Worm (Caenorhabditis elegans) whole organism, late embryonic: ENCODE measurements around the gene pqn-48.
A peak's percentile ranks its signal among the peaks of the same experiment; 100 is the strongest.

Experiments used
- C08G9.2 ChIP-seq: sonication (generic microtip); optimal IDR thresholded peaks from 2 replicates; lab custom pipeline; 2016; ENCODE audit warnings: mild to moderate bottlenecking, missing genetic modification characterization, moderate library complexity, missing compliant biosample characterization
- K09A11.1 ChIP-seq: sonication (generic microtip); optimal IDR thresholded peaks from 2 replicates; lab custom pipeline; 2017; ENCODE audit warnings: antibody characterized with exemption, mild to moderate bottlenecking, missing genetic modification characterization, missing compliant biosample characterization; ENCODE audit not compliant: insufficient read depth
- T23F11.4 ChIP-seq: fragments of 200-800 bp; sonication (Bioruptor generic); optimal IDR thresholded peaks from 2 replicates; lab custom pipeline; 2018; ENCODE audit warnings: mild to moderate bottlenecking, missing genetic modification characterization, missing compliant biosample characterization
- Y22D7AL.16 ChIP-seq: sonication (generic microtip); optimal IDR thresholded peaks from 2 replicates; lab custom pipeline; 2016; ENCODE audit warnings: missing genetic modification characterization, missing compliant biosample characterization
- ahr-1 ChIP-seq: sonication (generic microtip); optimal IDR thresholded peaks from 2 replicates; lab custom pipeline; 2016; ENCODE audit warnings: missing genetic modification characterization, missing compliant biosample characterization
- ama-1 ChIP-seq: fragments of 150-350 bp; optimal IDR thresholded peaks from 2 replicates; lab custom pipeline; 2014
- ceh-14 ChIP-seq: sonication (generic microtip); optimal IDR thresholded peaks from 2 replicates; lab custom pipeline; 2016; ENCODE audit warnings: missing genotype, missing genetic modification characterization, missing compliant biosample characterization
- ceh-18 ChIP-seq: sonication (generic microtip); optimal IDR thresholded peaks from 2 replicates; lab custom pipeline; 2016; ENCODE audit warnings: missing genetic modification characterization, missing compliant biosample characterization
- ceh-19 ChIP-seq: fragments of 200-800 bp; sonication (Bioruptor generic); optimal IDR thresholded peaks from 2 replicates; lab custom pipeline; 2018; ENCODE audit warnings: mild to moderate bottlenecking, missing genetic modification characterization, missing compliant biosample characterization
- ceh-34 ChIP-seq: sonication (generic microtip); optimal IDR thresholded peaks from 2 replicates; lab custom pipeline; 2016; ENCODE audit warnings: mild to moderate bottlenecking, missing genetic modification characterization, missing compliant biosample characterization
- ceh-45 ChIP-seq: fragments of 200-800 bp; sonication (Bioruptor generic); IDR thresholded peaks from 2 replicates; pipeline ENCODE4 v1.3.6; 2022; ENCODE audit warnings: missing genetic modification reagents, missing genetic modification characterization, missing compliant biosample characterization
- ceh-48 ChIP-seq: sonication (generic microtip); optimal IDR thresholded peaks from 2 replicates; lab custom pipeline; 2016; ENCODE audit warnings: missing genetic modification characterization, inconsistent platforms, missing compliant biosample characterization
- ceh-9 ChIP-seq: sonication (generic microtip); optimal IDR thresholded peaks from 2 replicates; lab custom pipeline; 2016; ENCODE audit warnings: mild to moderate bottlenecking, missing genetic modification characterization, inconsistent platforms, missing compliant biosample characterization
- dmd-4 ChIP-seq: sonication (generic microtip); optimal IDR thresholded peaks from 2 replicates; lab custom pipeline; 2016; ENCODE audit warnings: borderline replicate concordance, missing genetic modification characterization, missing compliant biosample characterization
- dve-1 ChIP-seq: sonication (generic microtip); optimal IDR thresholded peaks from 2 replicates; lab custom pipeline; 2017; ENCODE audit warnings: antibody characterized with exemption, mild to moderate bottlenecking, missing genetic modification characterization, missing compliant biosample characterization
- elt-4 ChIP-seq: sonication (generic microtip); optimal IDR thresholded peaks from 2 replicates; lab custom pipeline; 2016; ENCODE audit warnings: missing genetic modification characterization, missing compliant biosample characterization
- fax-1 ChIP-seq: sonication (generic microtip); optimal IDR thresholded peaks from 2 replicates; lab custom pipeline; 2016; ENCODE audit warnings: missing genotype, missing genetic modification characterization, missing compliant biosample characterization
- gmeb-2 ChIP-seq: sonication (generic microtip); optimal IDR thresholded peaks from 2 replicates; lab custom pipeline; 2016; ENCODE audit warnings: missing genetic modification characterization, inconsistent platforms, missing compliant biosample characterization
- hlh-13 ChIP-seq: fragments of 200-800 bp; sonication (Bioruptor generic); optimal IDR thresholded peaks from 2 replicates; lab custom pipeline; 2018; ENCODE audit warnings: mild to moderate bottlenecking, missing genetic modification characterization, missing compliant biosample characterization
- hlh-6 ChIP-seq: sonication (generic microtip); optimal IDR thresholded peaks from 2 replicates; lab custom pipeline; 2016; ENCODE audit warnings: missing genotype, missing genetic modification characterization, missing compliant biosample characterization
- lin-11 ChIP-seq: fragments of 200-800 bp; sonication (Bioruptor generic); optimal IDR thresholded peaks from 2 replicates; lab custom pipeline; 2018; ENCODE audit warnings: mild to moderate bottlenecking, missing genetic modification characterization, missing compliant biosample characterization
- madf-2 ChIP-seq: sonication (generic microtip); optimal IDR thresholded peaks from 2 replicates; lab custom pipeline; 2017; ENCODE audit warnings: missing genetic modification characterization, missing compliant biosample characterization
- nfya-1 ChIP-seq: sonication (generic microtip); optimal IDR thresholded peaks from 2 replicates; lab custom pipeline; 2017; ENCODE audit warnings: missing genetic modification characterization, mild to moderate bottlenecking, missing compliant biosample characterization, antibody characterized with exemption, moderate library complexity
- nhr-11 ChIP-seq: fragments of 150-350 bp; optimal IDR thresholded peaks from 2 replicates; lab custom pipeline; 2014; ENCODE audit warnings: missing biosample characterization, missing genetic modification characterization
- odd-2 ChIP-seq: sonication (generic microtip); optimal IDR thresholded peaks from 2 replicates; lab custom pipeline; 2017; ENCODE audit warnings: antibody characterized with exemption, mild to moderate bottlenecking, missing genetic modification characterization, missing compliant biosample characterization
- pag-3 ChIP-seq: sonication (generic microtip); optimal IDR thresholded peaks from 2 replicates; lab custom pipeline; 2016; ENCODE audit warnings: missing compliant biosample characterization, missing genetic modification characterization, borderline replicate concordance
- ref-2 ChIP-seq: sonication (generic microtip); optimal IDR thresholded peaks from 2 replicates; lab custom pipeline; 2016; ENCODE audit warnings: missing genetic modification characterization, missing compliant biosample characterization
- sdc-2 ChIP-seq: sonication (generic microtip); optimal IDR thresholded peaks from 2 replicates; lab custom pipeline; 2016; ENCODE audit warnings: missing genotype, missing genetic modification characterization, missing compliant biosample characterization
- sox-4 ChIP-seq: sonication (generic microtip); optimal IDR thresholded peaks from 2 replicates; lab custom pipeline; 2017; ENCODE audit warnings: mild to moderate bottlenecking, missing genetic modification characterization, inconsistent platforms, missing compliant biosample characterization
- syd-9 ChIP-seq: sonication (generic microtip); optimal IDR thresholded peaks from 2 replicates; lab custom pipeline; 2016; ENCODE audit warnings: mild to moderate bottlenecking, missing genetic modification characterization, moderate library complexity, missing compliant biosample characterization
- tbx-2 ChIP-seq: sonication (generic microtip); optimal IDR thresholded peaks from 2 replicates; lab custom pipeline; 2016; ENCODE audit warnings: missing genetic modification characterization, missing compliant biosample characterization
- tbx-7 ChIP-seq: sonication (generic microtip); optimal IDR thresholded peaks from 2 replicates; lab custom pipeline; 2016; ENCODE audit warnings: missing genotype, missing genetic modification characterization, missing compliant biosample characterization
- ttx-3 ChIP-seq: sonication (generic microtip); optimal IDR thresholded peaks from 2 replicates; lab custom pipeline; 2016; ENCODE audit warnings: missing genetic modification reagents, missing genetic modification characterization, missing compliant biosample characterization
- unc-3 ChIP-seq, 2 experiments: fragments of 200-800 bp in 1 of 2; sonication (Bioruptor generic) in 1 of 2; sonication (generic microtip) in 1 of 2; conservative IDR thresholded peaks in 1 of 2; optimal IDR thresholded peaks in 1 of 2; 2 replicates each; pipeline versions ENCODE4 v1.3.6 to Lab custom; 2016 to 2022; ENCODE audit warnings: missing compliant biosample characterization in 2 of 2, missing genetic modification characterization in 2 of 2, missing genetic modification reagents in 1 of 2
- unc-42 ChIP-seq: sonication (generic microtip); optimal IDR thresholded peaks from 2 replicates; lab custom pipeline; 2016; ENCODE audit warnings: missing genotype, missing genetic modification characterization, missing compliant biosample characterization

pqn-48 gene

DNA sequence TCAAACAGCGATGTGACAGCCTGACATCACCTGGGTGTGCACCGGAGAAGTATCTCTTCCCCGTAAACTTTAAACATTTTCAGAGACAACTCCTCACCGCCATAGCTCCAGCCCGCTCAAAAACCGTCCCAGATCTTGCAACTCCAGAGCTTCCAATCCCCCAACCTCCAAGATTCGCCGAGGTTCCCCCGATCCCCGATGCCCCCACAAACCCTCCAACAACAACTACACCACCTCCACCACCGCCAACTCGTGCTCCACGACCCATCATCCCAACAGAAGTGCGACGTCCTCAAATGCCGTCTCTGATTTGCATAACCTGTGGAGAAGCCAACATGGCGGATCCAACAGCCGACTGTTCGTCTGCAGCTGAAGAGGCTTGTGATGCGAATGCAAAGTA is 32.4 kb downstream of the pqn-48 start:
- TF ChIP-seq fax-1 (tag; lab: Kevin White, UChicago) (no peak), ceh-19 (GFP tag; lab: Kevin White, UChicago) (no peak), C08G9.2 (tag; lab: Kevin White, UChicago) (no peak), madf-2 (tag; lab: Kevin White, UChicago) (no peak), tbx-7 (tag; lab: Kevin White, UChicago) (no peak), hlh-6 (tag; lab: Kevin White, UChicago) (no peak), ceh-9 (tag; lab: Kevin White, UChicago) (no peak), unc-42 (tag; lab: Kevin White, UChicago) (no peak)

DNA sequence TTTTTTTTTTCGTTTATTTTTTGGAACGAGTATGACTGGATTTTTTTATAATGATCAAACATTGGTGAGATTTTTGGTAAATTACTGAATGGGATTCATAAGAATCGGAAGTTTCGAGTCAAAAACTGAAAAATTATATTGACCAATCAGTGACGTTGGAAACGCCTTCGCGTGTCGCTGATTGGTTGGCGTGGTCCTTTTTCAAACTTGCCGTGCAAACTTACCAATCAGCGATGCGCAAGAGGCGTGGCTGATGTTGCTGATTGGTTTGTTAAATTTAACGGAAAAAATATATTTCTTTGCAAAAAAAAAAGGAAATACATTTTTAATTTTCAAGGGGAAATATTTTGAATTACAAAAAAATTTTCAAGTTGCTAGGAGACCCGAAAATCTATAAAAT is 36.0 kb downstream of the pqn-48 start:
- TF ChIP-seq unc-42 (tag; lab: Kevin White, UChicago) (no peak), nfya-1 (tag; lab: Kevin White, UChicago) (peak; percentile 91)

DNA sequence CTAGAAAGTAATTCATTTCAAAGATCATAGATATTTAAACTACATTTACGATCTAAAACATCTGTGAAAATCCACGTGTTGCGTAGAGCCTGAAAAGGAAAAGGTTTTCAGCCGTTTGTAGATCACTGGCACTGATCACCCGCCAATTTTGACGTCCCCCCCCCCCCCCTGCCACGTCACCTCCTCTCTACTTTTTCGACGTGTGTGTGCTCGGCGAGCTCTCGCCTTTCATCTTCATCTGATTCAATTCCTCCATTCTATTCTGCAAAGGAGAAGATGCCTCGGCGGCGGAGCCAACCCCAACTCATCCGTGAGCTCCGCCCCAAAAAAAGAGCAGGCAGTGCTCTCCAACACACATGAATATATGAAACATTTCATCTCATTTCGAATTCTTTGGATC is 42.5 kb downstream of the pqn-48 start:
- no peak for TF ChIP-seq K09A11.1
- no peak for TF ChIP-seq sox-4 (tag; lab: Kevin White, UChicago)
- no peak for TF ChIP-seq syd-9
- TF ChIP-seq sdc-2 (tag; lab: Kevin White, UChicago): no peak
- TF ChIP-seq ceh-18 (tag; lab: Kevin White, UChicago): no peak
- no peak for TF ChIP-seq nhr-11 (tag; lab: Kevin White, UChicago)
- TF ChIP-seq T23F11.4 (GFP tag; lab: Kevin White, UChicago): no peak
- TF ChIP-seq tbx-2: no peak
- TF ChIP-seq pag-3 (tag; lab: Kevin White, UChicago): no peak
- TF ChIP-seq C08G9.2 (tag; lab: Kevin White, UChicago): no peak
- TF ChIP-seq lin-11 (tag; lab: Kevin White, UChicago): no peak
- no peak for TF ChIP-seq Y22D7AL.16 (tag; lab: Kevin White, UChicago)
- no peak for TF ChIP-seq ref-2 (tag; lab: Kevin White, UChicago)
- TF ChIP-seq unc-3 (GFP tag; conservative IDR thresholded peaks at IDR 0.05; lab: Robert Waterston, UW): no peak
- TF ChIP-seq unc-3 (tag; optimal IDR thresholded peaks at IDR 0.05; lab: Kevin White, UChicago): no peak
- TF ChIP-seq ttx-3: no peak
- TF ChIP-seq dve-1 (tag; lab: Kevin White, UChicago): no peak

DNA sequence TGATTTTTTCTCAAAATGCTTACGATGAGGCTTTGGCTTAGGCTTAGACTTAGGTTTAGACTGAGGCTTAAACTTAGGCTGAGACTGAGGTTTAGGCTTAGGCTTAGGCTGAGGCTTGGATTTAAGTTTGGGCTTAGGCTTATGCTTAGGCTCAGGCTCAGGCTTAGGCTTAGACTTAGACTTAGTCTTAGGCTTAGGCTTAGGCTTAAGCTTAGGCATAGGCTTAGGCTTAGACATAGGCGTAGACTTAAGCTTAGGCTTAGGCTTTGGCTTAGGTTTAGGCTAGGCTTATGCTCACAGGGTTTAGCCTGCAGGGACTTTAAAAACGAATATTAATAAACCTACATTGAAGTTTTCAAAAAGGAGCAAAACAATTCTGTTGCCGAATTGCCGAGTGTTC is 43.2 kb downstream of the pqn-48 start:
- TF ChIP-seq dve-1 (tag; lab: Kevin White, UChicago) (peak; percentile 65), ceh-14 (tag; lab: Kevin White, UChicago) (no peak)

DNA sequence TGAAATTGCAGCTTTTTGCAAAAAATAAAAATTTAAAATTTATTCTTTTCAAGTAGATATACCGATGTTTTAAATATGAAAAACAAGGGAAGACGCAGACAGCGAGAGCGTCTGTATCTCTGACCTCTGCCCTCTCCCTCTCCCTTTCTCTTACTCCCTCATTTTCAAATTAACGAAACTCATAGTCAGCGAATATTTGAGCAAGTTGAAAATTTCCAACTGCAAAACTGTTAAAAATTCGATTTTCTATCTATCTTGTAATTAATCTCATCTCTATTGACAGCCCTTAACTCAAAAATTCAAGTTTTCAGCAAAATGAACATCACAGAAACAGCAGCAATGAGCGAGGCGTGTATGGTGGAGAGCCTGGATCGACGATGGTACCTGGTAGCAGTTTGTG is 44.1 kb downstream of the pqn-48 start, which contains the start of gene R11F4.2:
Gene R11F4.2 (plus strand): TSS at position 301 of the 400 bp plus-strand sequence.
- no peak for TF ChIP-seq madf-2 (tag; lab: Kevin White, UChicago)
- no peak for TF ChIP-seq ceh-48 (tag; lab: Kevin White, UChicago)
- TF ChIP-seq ceh-45: no peak
- TF ChIP-seq K09A11.1: no peak
- no peak for TF ChIP-seq hlh-13 (GFP tag; lab: Kevin White, UChicago)
- TF ChIP-seq dmd-4 (tag; lab: Kevin White, UChicago): no peak
- TF ChIP-seq syd-9: no peak
- TF ChIP-seq ama-1 (lab: Kevin White, UChicago): no peak
- no peak for TF ChIP-seq odd-2 (tag; lab: Kevin White, UChicago)
- no peak for TF ChIP-seq ttx-3
- TF ChIP-seq gmeb-2 (tag; lab: Kevin White, UChicago): no peak
- no peak for TF ChIP-seq elt-4 (tag; lab: Kevin White, UChicago)
- no peak for TF ChIP-seq ceh-14 (tag; lab: Kevin White, UChicago)
- TF ChIP-seq ceh-34 (tag; lab: Kevin White, UChicago): no peak
- no peak for TF ChIP-seq ahr-1 (tag; lab: Kevin White, UChicago)
